Worm (Caenorhabditis elegans) whole organism, L4 larva: ENCODE measurements around the gene F58H1.6.
A peak's percentile ranks its signal among the peaks of the same experiment; 100 is the strongest.

Experiments used
- D1046.2 ChIP-seq: fragments of 200-800 bp; sonication (Bioruptor generic); IDR thresholded peaks from 2 replicates; pipeline ENCODE4 v1.3.6; 2022; ENCODE audit warnings: missing genetic modification characterization, missing compliant biosample characterization
- F10B5.3 ChIP-seq: sonication (generic microtip); optimal IDR thresholded peaks from 2 replicates; lab custom pipeline; 2016; ENCODE audit warnings: mild to moderate bottlenecking, missing genetic modification characterization, missing compliant biosample characterization
- F37D6.2 ChIP-seq: sonication (generic microtip); optimal IDR thresholded peaks from 2 replicates; lab custom pipeline; 2016; ENCODE audit warnings: mild to moderate bottlenecking, missing genetic modification characterization, missing compliant biosample characterization
- T20F7.1 ChIP-seq: fragments of 200-800 bp; sonication (Bioruptor generic); optimal IDR thresholded peaks from 2 replicates; lab custom pipeline; 2018; ENCODE audit warnings: mild to moderate bottlenecking, missing genetic modification characterization, missing compliant biosample characterization
- Y105C5A.15 ChIP-seq: fragments of 200-800 bp; sonication (Bioruptor generic); IDR thresholded peaks from 2 replicates; pipeline ENCODE4 v1.3.6; 2022; ENCODE audit warnings: missing genetic modification characterization, missing compliant biosample characterization
- ZK546.5 ChIP-seq, 2 experiments: sonication (generic microtip); optimal IDR thresholded peaks; 2 replicates each; lab custom pipeline; 2017; ENCODE audit warnings: missing biosample characterization in 2 of 2, missing genetic modification characterization in 2 of 2
- aly-2 ChIP-seq: sonication (generic microtip); optimal IDR thresholded peaks from 2 replicates; lab custom pipeline; 2018; ENCODE audit warnings: missing biosample characterization, missing genetic modification characterization
- ama-1 ChIP-seq: fragments of 150-350 bp; optimal IDR thresholded peaks from 2 replicates; lab custom pipeline; 2014; ENCODE audit warnings: inconsistent platforms, mixed read lengths
- ceh-32 ChIP-seq: sonication (generic microtip); optimal IDR thresholded peaks from 2 replicates; lab custom pipeline; 2016; ENCODE audit warnings: mild to moderate bottlenecking, missing genetic modification characterization, missing compliant biosample characterization; ENCODE audit not compliant: poor library complexity
- ceh-44 ChIP-seq: fragments of 200-800 bp; sonication (Bioruptor generic); IDR thresholded peaks from 2 replicates; pipeline ENCODE4 v1.3.6; 2022; ENCODE audit warnings: missing genetic modification reagents, missing genetic modification characterization, missing compliant biosample characterization
- ceh-82 ChIP-seq: sonication (generic microtip); optimal IDR thresholded peaks from 2 replicates; lab custom pipeline; 2017; ENCODE audit warnings: missing biosample characterization, missing genetic modification characterization
- cey-2 ChIP-seq: sonication (generic microtip); optimal IDR thresholded peaks from 3 replicates; lab custom pipeline; 2017; ENCODE audit warnings: missing genetic modification characterization, mild to moderate bottlenecking, missing compliant biosample characterization, antibody characterized with exemption, borderline replicate concordance; ENCODE audit not compliant: insufficient read depth
- ctbp-1 ChIP-seq: fragments of 200-800 bp; sonication (Bioruptor generic); IDR thresholded peaks from 2 replicates; pipeline ENCODE4 v1.3.6; 2022; ENCODE audit warnings: missing genetic modification reagents, missing genetic modification characterization, missing compliant biosample characterization
- daf-16 ChIP-seq, 3 experiments: sonication (generic microtip); optimal IDR thresholded peaks; 2 replicates each; lab custom pipeline; 2016 to 2017; ENCODE audit warnings: missing genetic modification characterization in 3 of 3, missing genetic modification reagents in 3 of 3, mild to moderate bottlenecking in 2 of 3, missing compliant biosample characterization in 2 of 3, missing biosample characterization in 1 of 3, moderate library complexity in 1 of 3
- daf-19 ChIP-seq: fragments of 200-800 bp; sonication (Bioruptor generic); conservative IDR thresholded peaks from 2 replicates; pipeline ENCODE4 v1.3.6; 2022; ENCODE audit warnings: missing genetic modification characterization, missing compliant biosample characterization
- dpl-1 ChIP-seq: fragments of 150-350 bp; optimal IDR thresholded peaks from 2 replicates; lab custom pipeline; 2014; ENCODE audit warnings: missing biosample characterization, missing genetic modification reagents, missing genetic modification characterization
- hif-1 ChIP-seq, 2 experiments: sonication (generic microtip); optimal IDR thresholded peaks; 2 replicates each; lab custom pipeline; 2016 to 2017; ENCODE audit warnings: missing compliant biosample characterization in 2 of 2, missing genetic modification characterization in 2 of 2, missing genetic modification reagents in 2 of 2, missing genotype in 2 of 2, mild to moderate bottlenecking in 1 of 2
- hlh-11 ChIP-seq: fragments of 200-800 bp; sonication (Bioruptor generic); optimal IDR thresholded peaks from 2 replicates; lab custom pipeline; 2018; ENCODE audit warnings: mild to moderate bottlenecking, missing genetic modification characterization, missing compliant biosample characterization
- hmg-1.1 ChIP-seq: fragments of 200-800 bp; sonication (Bioruptor generic); IDR thresholded peaks from 2 replicates; pipeline ENCODE4 v1.3.6; 2022; ENCODE audit warnings: missing genetic modification reagents, missing genetic modification characterization, missing compliant biosample characterization
- jun-1 ChIP-seq: fragments of 150-350 bp; optimal IDR thresholded peaks from 2 replicates; lab custom pipeline; 2014; ENCODE audit warnings: missing biosample characterization, missing genetic modification reagents, missing genetic modification characterization
- lin-29 ChIP-seq: fragments of 200-800 bp; sonication (Bioruptor generic); IDR thresholded peaks from 2 replicates; pipeline ENCODE4 v1.3.6; 2022; ENCODE audit warnings: missing genetic modification reagents, missing genetic modification characterization, missing compliant biosample characterization
- lin-38 ChIP-seq: fragments of 200-800 bp; sonication (Bioruptor generic); IDR thresholded peaks from 2 replicates; pipeline ENCODE4 v1.3.6; 2022; ENCODE audit warnings: missing genetic modification reagents, missing genetic modification characterization, missing compliant biosample characterization
- lin-39 ChIP-seq: fragments of 150-350 bp; optimal IDR thresholded peaks from 2 replicates; lab custom pipeline; 2014; ENCODE audit warnings: missing biosample characterization, missing genetic modification reagents, missing genetic modification characterization
- lir-3 ChIP-seq: sonication (generic microtip); optimal IDR thresholded peaks from 2 replicates; lab custom pipeline; 2016; ENCODE audit warnings: mild to moderate bottlenecking, missing genetic modification characterization, missing compliant biosample characterization
- madf-5 ChIP-seq, 2 experiments: fragments of 200-800 bp; sonication (Bioruptor generic); IDR thresholded peaks; 2 replicates each; pipeline ENCODE4 v1.3.6; 2022; ENCODE audit warnings: missing compliant biosample characterization in 2 of 2, missing genetic modification characterization in 2 of 2
- mdl-1 ChIP-seq, 2 experiments: fragments of 150-350 bp in 1 of 2; sonication (generic microtip) in 1 of 2; optimal IDR thresholded peaks; 2 replicates each; lab custom pipeline; 2014 to 2017; ENCODE audit warnings: missing biosample characterization in 2 of 2, missing genetic modification characterization in 2 of 2
- mdt-29 ChIP-seq: fragments of 200-800 bp; sonication (Bioruptor generic); IDR thresholded peaks from 2 replicates; pipeline ENCODE4 v1.3.6; 2022; ENCODE audit warnings: missing genetic modification reagents, missing genetic modification characterization, missing compliant biosample characterization
- mep-1 ChIP-seq: fragments of 150-350 bp; sonication (generic microtip); optimal IDR thresholded peaks from 3 replicates; lab custom pipeline; 2014; ENCODE audit warnings: missing biosample characterization, missing genetic modification characterization
- mxl-2 ChIP-seq: fragments of 200-800 bp; sonication (Bioruptor generic); conservative IDR thresholded peaks from 2 replicates; pipeline ENCODE4 v1.3.6; 2022; ENCODE audit warnings: missing genetic modification reagents, missing genetic modification characterization, missing compliant biosample characterization
- mxl-3 ChIP-seq: fragments of 200-800 bp; sonication (Bioruptor generic); optimal IDR thresholded peaks from 2 replicates; lab custom pipeline; 2018; ENCODE audit warnings: mild to moderate bottlenecking, missing genetic modification characterization, missing compliant biosample characterization
- nhr-10 ChIP-seq: fragments of 150-350 bp; optimal IDR thresholded peaks from 2 replicates; lab custom pipeline; 2014; ENCODE audit warnings: missing biosample characterization, missing genetic modification characterization
- nhr-11 ChIP-seq: fragments of 150-350 bp; optimal IDR thresholded peaks from 2 replicates; lab custom pipeline; 2014; ENCODE audit warnings: missing biosample characterization, missing genetic modification characterization
- nhr-111 ChIP-seq: fragments of 200-800 bp; sonication (Bioruptor generic); optimal IDR thresholded peaks from 2 replicates; lab custom pipeline; 2018; ENCODE audit warnings: mild to moderate bottlenecking, missing genetic modification characterization, missing compliant biosample characterization
- nhr-25 ChIP-seq: sonication (generic microtip); optimal IDR thresholded peaks from 2 replicates; lab custom pipeline; 2017; ENCODE audit warnings: missing genetic modification characterization, mild to moderate bottlenecking, missing compliant biosample characterization, antibody characterized with exemption, moderate library complexity, borderline replicate concordance; ENCODE audit not compliant: insufficient read depth
- nhr-48 ChIP-seq: sonication (generic microtip); optimal IDR thresholded peaks from 2 replicates; lab custom pipeline; 2016; ENCODE audit warnings: mild to moderate bottlenecking, missing genetic modification characterization, missing compliant biosample characterization
- pha-4 ChIP-seq, 2 experiments: fragments of 150-350 bp in 1 of 2; fragments of 200-800 bp in 1 of 2; sonication (Bioruptor generic) in 1 of 2; IDR thresholded peaks in 1 of 2; optimal IDR thresholded peaks in 1 of 2; 2 replicates each; pipeline versions ENCODE4 v1.3.6 to Lab custom; 2014 to 2022; ENCODE audit warnings: missing genetic modification characterization in 2 of 2, missing genetic modification reagents in 2 of 2, missing biosample characterization in 1 of 2, missing compliant biosample characterization in 1 of 2
- rbr-2 ChIP-seq: sonication (generic microtip); optimal IDR thresholded peaks from 2 replicates; lab custom pipeline; 2016; ENCODE audit warnings: missing genotype, missing genetic modification characterization, missing compliant biosample characterization
- sdz-12 ChIP-seq: fragments of 200-800 bp; sonication (Bioruptor generic); optimal IDR thresholded peaks from 2 replicates; lab custom pipeline; 2018; ENCODE audit warnings: mild to moderate bottlenecking, missing genetic modification characterization, missing compliant biosample characterization
- set-16 ChIP-seq: fragments of 200-800 bp; sonication (Bioruptor generic); IDR thresholded peaks from 2 replicates; pipeline ENCODE4 v1.3.6; 2022; ENCODE audit warnings: missing genetic modification reagents, missing genetic modification characterization, missing compliant biosample characterization
- skn-1 ChIP-seq: fragments of 150-350 bp; optimal IDR thresholded peaks from 2 replicates; lab custom pipeline; 2014; ENCODE audit warnings: missing biosample characterization, missing genetic modification characterization
- snpc-1.2 ChIP-seq: fragments of 200-800 bp; sonication (Bioruptor generic); IDR thresholded peaks from 2 replicates; pipeline ENCODE4 v1.3.6; 2022; ENCODE audit warnings: missing genetic modification reagents, missing genetic modification characterization, missing compliant biosample characterization
- unc-130 ChIP-seq: sonication (generic microtip); optimal IDR thresholded peaks from 2 replicates; lab custom pipeline; 2016; ENCODE audit warnings: missing genetic modification reagents, missing genetic modification characterization, missing compliant biosample characterization
- unc-39 ChIP-seq: sonication (generic microtip); optimal IDR thresholded peaks from 2 replicates; lab custom pipeline; 2017; ENCODE audit warnings: missing biosample characterization, missing genetic modification characterization
- zfp-2 ChIP-seq: sonication (generic microtip); optimal IDR thresholded peaks from 2 replicates; lab custom pipeline; 2016; ENCODE audit warnings: mild to moderate bottlenecking, missing genetic modification characterization, missing compliant biosample characterization
- zfp-3 ChIP-seq: fragments of 200-800 bp; sonication (Bioruptor generic); conservative IDR thresholded peaks from 2 replicates; pipeline ENCODE4 v1.3.6; 2022; ENCODE audit warnings: missing genetic modification reagents, missing genetic modification characterization, missing compliant biosample characterization
- zip-11 ChIP-seq: fragments of 200-800 bp; sonication (Bioruptor generic); IDR thresholded peaks from 2 replicates; pipeline ENCODE4 v1.3.6; 2022; ENCODE audit warnings: missing genetic modification characterization, missing compliant biosample characterization
- ztf-7 ChIP-seq: fragments of 150-350 bp; optimal IDR thresholded peaks from 2 replicates; lab custom pipeline; 2014; ENCODE audit warnings: missing biosample characterization, missing genetic modification characterization

F58H1.6 gene

ce11 chrV:11993706-11994345 lies 51.4 kb downstream of the F58H1.6 start, which contains the start of the genes cyl-1 and C52E4.7 (continued):
- peak; percentile 39 for TF ChIP-seq nhr-25 (tag; lab: Kevin White, UChicago)
- no peak for TF ChIP-seq zfp-3 (GFP tag; lab: Robert Waterston, UW)
- TF ChIP-seq mdl-1 (tag; optimal IDR thresholded peaks at IDR 0.05; lab: Kevin White, UChicago), result no peak
- TF ChIP-seq daf-19 (GFP tag; lab: Robert Waterston, UW), result no peak
- TF ChIP-seq mxl-2 (GFP tag; lab: Robert Waterston, UW), result no peak
- TF ChIP-seq cey-2 (tag; lab: Kevin White, UChicago), result no peak
- TF ChIP-seq unc-39 (tag; lab: Kevin White, UChicago), result no peak
- no peak for TF ChIP-seq ceh-44 (GFP tag; lab: Robert Waterston, UW)
- TF ChIP-seq lin-38 (GFP tag; lab: Robert Waterston, UW), result peak; percentile 56
- no peak for TF ChIP-seq lir-3 (tag; lab: Kevin White, UChicago)
- TF ChIP-seq Y105C5A.15 (GFP tag; lab: Robert Waterston, UW), result no peak
- no peak for TF ChIP-seq hmg-1.1 (GFP tag; lab: Robert Waterston, UW)
- no peak for TF ChIP-seq set-16 (GFP tag; lab: Robert Waterston, UW)
- TF ChIP-seq T20F7.1 (GFP tag; lab: Kevin White, UChicago), result no peak
- no peak for TF ChIP-seq pha-4 (GFP tag; IDR thresholded peaks at IDR 0.05; lab: Robert Waterston, UW)
- TF ChIP-seq pha-4 (tag; optimal IDR thresholded peaks at IDR 0.05; lab: Kevin White, UChicago), result no peak
- no peak for TF ChIP-seq nhr-11 (tag; lab: Kevin White, UChicago)
- no peak for TF ChIP-seq mxl-3 (GFP tag; lab: Kevin White, UChicago)
- TF ChIP-seq ZK546.5 (tag; optimal IDR thresholded peaks at IDR 0.05; lab: Kevin White, UChicago), result no peak
- TF ChIP-seq nhr-48, result no peak
- no peak for TF ChIP-seq ceh-82 (tag; lab: Kevin White, UChicago)
- TF ChIP-seq aly-2 (tag; lab: Kevin White, UChicago), result no peak
- no peak for TF ChIP-seq F10B5.3 (tag; lab: Kevin White, UChicago)
- TF ChIP-seq ama-1, result no peak
- no peak for TF ChIP-seq mep-1
- no peak for TF ChIP-seq ztf-7 (tag; lab: Kevin White, UChicago)
- TF ChIP-seq zip-11 (GFP tag; lab: Robert Waterston, UW), result no peak
- TF ChIP-seq rbr-2 (tag; lab: Kevin White, UChicago), result peak; percentile 45
- TF ChIP-seq unc-130 (GFP tag; lab: Kevin White, UChicago), result no peak
- no peak for TF ChIP-seq jun-1
- TF ChIP-seq hlh-11, result no peak
- TF ChIP-seq madf-5 (GFP tag; IDR thresholded peaks at IDR 0.05; lab: Robert Waterston, UW), result no peak
- no peak for TF ChIP-seq skn-1
- no peak for TF ChIP-seq zfp-2 (tag; lab: Kevin White, UChicago)
- no peak for TF ChIP-seq ctbp-1 (GFP tag; lab: Robert Waterston, UW)
- TF ChIP-seq D1046.2 (GFP tag; lab: Robert Waterston, UW), result no peak
- TF ChIP-seq lin-29 (GFP tag; lab: Robert Waterston, UW), result no peak
- no peak for TF ChIP-seq nhr-111 (GFP tag; lab: Kevin White, UChicago)
- TF ChIP-seq ceh-32, result no peak
- no peak for TF ChIP-seq sdz-12 (GFP tag; lab: Kevin White, UChicago)
- no peak for TF ChIP-seq snpc-1.2 (GFP tag; lab: Robert Waterston, UW)
- TF ChIP-seq lin-39, result no peak
- TF ChIP-seq nhr-10 (tag; lab: Kevin White, UChicago), result no peak
- TF ChIP-seq F37D6.2 (tag; lab: Kevin White, UChicago), result no peak
- peak; percentile 67 for TF ChIP-seq dpl-1
- no peak for TF ChIP-seq hif-1 (tag; optimal IDR thresholded peaks at IDR 0.05; lab: Kevin White, UChicago)
- TF ChIP-seq daf-16 (GFP tag; optimal IDR thresholded peaks at IDR 0.05; lab: Kevin White, UChicago), result no peak
- TF ChIP-seq daf-16 (tag; optimal IDR thresholded peaks at IDR 0.05; lab: Kevin White, UChicago), result peak; percentile 56
- TF ChIP-seq mdt-29 (GFP tag; lab: Robert Waterston, UW), result no peak
